Fruit fly (Drosophila melanogaster): ENCODE results near the gene CG14183.

DNA sequence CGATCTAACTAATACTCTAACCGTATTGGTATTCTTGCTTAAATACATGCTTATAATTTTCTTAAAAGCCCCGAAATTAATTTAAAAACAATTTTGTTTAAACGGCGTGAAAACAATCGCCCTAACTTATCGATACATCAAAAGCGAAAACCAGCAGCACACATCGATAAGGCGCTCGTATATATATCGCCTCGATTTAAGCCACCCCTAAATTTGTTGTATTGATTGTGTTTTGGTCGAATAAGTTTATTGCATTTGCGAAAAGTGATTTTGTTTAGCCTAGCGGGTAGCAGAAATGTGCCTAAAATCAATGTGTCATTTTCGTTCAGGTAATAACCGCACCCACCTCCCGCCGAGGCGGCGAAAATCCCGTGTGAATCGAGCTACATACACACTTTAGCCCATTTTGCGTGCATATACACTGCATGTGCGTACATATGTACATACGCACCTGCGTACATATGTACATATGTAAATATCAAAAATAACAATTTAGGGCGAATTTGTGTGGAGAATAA is 35.9 kb downstream of the CG14183 start, which contains the start of the genes CG7646 and Nca:
- no peak for TF ChIP-seq psq (optimal IDR thresholded peaks at IDR 0.05)
- TF ChIP-seq ttk (optimal IDR thresholded peaks at IDR 0.05) = no peak

Data from Kc167 (cell line).